Worm (Caenorhabditis elegans) whole organism, dauer: ENCODE data around the gene C31B8.9.

Experiments
- unc-62 ChIP-seq: sonication (generic microtip); optimal IDR thresholded peaks from 2 replicates; lab custom pipeline; 2017; ENCODE audit warnings: missing biosample characterization, missing genetic modification reagents, missing genetic modification characterization

C31B8.9 gene

DNA sequence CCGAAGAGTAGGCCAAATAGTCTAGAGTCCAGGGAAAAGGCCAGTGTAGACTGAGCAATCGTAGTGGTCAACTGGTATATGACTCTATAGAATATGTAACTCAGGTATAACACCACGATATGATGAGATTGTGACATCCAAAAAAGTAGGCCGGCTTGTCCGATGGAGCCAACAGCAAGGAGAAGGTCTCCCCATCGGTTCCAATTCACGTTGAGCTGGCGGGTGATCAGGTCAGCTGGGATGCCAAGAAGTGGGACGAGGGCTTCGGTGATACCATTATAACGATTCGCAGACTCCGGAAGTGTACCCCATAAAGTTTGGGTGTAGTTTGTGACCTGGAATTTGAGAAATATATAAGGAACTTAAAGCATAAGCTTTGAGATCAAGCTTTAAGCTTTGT is 39.9 kb downstream of the C31B8.9 start:
- TF ChIP-seq unc-62 (GFP tag; lab: Kevin White, UChicago) = no peak

DNA sequence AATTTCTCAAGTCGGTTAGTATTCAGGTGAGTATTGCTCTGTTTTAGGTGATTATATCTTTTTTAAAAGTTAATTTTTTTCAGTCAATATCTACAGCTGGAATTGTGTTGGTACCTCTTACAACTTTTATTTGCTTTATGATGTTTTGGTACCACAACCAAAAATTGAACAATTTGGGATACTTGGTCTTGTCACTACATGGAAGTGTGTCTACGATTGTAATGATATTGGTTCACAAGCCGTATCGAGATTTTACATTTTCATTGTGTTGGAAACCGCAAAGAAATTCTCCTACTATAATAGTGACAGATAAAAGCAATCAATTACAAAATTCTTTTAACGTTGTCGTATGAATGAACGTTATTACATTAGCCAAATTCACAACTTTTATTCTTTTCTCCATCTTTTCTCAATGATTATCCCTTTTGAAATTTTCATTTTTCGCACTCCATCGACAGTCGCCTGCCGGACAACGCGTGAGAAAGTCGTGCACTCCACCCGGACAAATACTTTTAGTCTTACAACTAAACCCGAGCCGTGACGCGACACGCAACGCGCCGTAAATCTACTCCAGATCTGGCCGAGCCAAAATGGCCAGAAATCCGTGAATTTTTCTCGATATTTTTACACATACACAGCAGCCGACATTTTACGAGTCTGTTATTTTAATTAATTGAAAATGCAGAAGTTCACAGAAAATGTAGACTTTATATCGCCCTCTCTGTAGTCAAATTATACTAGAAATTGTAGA is 40.9 kb downstream of the C31B8.9 start:
- TF ChIP-seq unc-62 (GFP tag; lab: Kevin White, UChicago) = no peak

DNA sequence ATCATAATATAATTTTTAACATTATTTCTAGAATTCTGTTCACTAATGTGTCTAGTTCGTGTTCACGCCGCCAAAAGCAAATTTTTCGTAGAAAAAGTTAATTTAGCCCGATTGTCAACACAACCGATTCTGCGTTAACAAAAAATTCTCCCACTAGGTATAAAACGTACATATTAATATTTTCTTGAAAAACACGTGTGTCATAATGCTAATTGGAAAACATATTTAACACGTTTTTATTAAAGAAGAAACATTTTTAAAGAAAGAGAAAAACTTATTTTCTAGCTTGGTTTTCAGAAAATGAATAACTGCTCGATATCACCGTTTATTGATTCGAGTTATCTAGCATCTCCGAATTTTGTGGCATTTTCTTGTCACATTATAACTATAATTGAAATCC is 42.7 kb downstream of the C31B8.9 start, which contains the start of gene srh-243:
TSS of gene srh-243 (plus strand) at position 301 of the 400 bp plus-strand sequence.
- TF ChIP-seq unc-62 (GFP tag; lab: Kevin White, UChicago) = no peak

DNA sequence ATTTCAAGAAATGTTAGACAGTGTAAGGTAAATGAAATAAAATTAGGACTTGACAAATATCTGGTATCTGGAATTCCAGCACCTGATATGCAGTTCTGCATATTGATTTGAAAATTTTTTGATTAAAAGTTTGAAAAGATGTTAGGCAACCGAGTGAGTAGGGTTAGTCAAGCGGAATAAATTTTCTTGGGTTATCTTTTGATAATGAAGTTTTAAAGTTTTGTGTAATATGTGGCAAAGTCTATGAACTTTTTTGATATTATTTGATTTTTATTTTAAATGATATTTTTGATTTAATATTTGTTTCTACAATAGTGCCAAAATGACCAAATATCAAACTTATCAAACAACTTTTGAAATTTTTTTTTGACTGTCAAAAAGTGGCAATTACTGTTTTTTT is 43.3 kb downstream of the C31B8.9 start, which contains the start of gene srh-241:
TSS of gene srh-241 (minus strand) at position 101 of the 400 bp plus-strand sequence.
- no peak for TF ChIP-seq unc-62 (GFP tag; lab: Kevin White, UChicago)

DNA sequence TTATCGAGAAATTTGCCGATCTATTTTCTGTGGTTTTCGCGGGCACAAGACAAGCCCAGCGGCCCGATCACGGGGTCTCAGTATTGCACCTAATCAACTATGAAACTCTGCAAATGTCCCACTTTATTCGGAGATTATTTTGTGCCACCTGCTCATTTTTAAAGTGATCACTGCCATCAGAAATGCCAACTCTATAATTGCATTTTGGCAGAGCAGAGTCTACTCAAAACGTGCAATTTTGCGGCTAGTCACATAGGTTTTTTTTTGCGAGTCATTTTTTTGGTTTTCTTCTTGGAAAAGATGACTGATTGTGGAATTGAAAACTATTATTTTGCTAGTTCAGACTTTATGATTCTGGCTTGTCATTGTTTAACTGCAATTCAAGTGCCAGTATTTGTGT is 47.9 kb downstream of the C31B8.9 start, which contains the start of gene srh-240:
TSS of gene srh-240 (plus strand) at position 301 of the 400 bp plus-strand sequence.
- no peak for TF ChIP-seq unc-62 (GFP tag; lab: Kevin White, UChicago)

DNA sequence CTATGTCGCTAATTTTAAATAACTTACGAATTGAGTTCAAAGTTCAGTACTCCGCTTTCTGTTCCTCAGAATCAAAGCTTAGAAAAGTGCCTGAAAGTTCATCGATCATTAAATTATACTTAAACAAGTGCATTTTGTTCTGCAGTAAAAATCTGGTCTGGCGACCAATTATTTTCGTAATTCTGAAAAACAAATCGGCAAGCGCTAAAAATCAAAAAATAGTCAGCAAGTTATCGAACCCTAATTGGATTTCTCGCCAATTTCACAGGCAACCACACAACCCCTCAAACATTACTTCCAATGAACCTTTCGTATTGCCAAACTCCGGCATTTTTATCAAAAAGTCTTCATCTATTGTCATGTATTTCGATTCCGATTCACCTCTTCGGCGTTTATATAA is 49.8 kb downstream of the C31B8.9 start, which contains the start of gene srh-272:
TSS of gene srh-272 (plus strand) at position 301 of the 400 bp plus-strand sequence.
- TF ChIP-seq unc-62 (GFP tag; lab: Kevin White, UChicago) = no peak

DNA sequence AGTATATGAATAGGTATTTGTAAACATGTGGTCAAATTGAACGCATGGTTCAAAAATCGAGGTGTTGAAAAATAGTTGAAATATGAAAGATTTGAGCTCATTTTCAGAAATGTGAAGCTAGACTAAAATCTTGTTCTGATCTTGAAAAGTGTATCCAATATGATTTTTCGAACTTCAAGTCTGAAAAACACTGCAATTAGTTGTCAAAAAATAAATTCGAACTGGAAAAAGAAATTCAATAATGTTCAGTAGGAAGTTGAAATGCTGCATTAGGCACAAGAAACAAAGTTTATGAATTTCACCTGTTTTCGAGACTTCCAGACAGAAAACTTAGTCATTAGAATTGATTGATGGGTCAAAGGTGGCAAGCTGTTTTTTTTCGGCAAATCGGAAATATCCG is 51.3 kb downstream of the C31B8.9 start, which contains the start of gene srh-270:
TSS of gene srh-270 (minus strand) at position 101 of the 400 bp plus-strand sequence.
- TF ChIP-seq unc-62 (GFP tag; lab: Kevin White, UChicago) = no peak
